Worm (Caenorhabditis elegans): Measurements from ENCODE around the gene ZC239.3.

ce11 chrII:3222686-3223085 lies 6.8 kb downstream of the ZC239.3 start, which contains the start of gene ZC239.13:
- TF ChIP-seq W03F9.2 (tag; optimal IDR thresholded peaks at IDR 0.05) (no peak), him-1 (tag; optimal IDR thresholded peaks at IDR 0.05) (no peak)
